Worm (Caenorhabditis elegans): ENCODE data around the gene str-7.

DNA sequence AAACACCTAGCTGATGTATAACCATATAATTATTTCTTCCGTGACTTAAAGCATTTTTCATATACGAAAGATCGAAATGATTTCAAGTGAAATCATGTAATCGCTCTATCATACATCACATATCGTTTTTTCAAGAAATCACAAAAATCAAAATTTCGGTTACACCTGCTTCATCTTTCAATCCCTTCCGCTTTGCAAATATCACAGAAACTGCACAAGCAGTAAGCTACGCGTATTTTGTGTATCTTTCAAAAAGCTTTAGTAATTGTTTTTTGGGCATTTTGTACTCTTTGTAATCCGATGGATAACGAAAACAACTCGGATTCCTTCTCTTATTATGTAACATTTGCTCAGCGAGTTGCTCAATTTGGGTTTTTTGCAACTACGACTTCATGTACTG, 16.0 kb upstream of the str-7 start, which contains the start of gene str-25:
- TF ChIP-seq nhr-28 (tag; optimal IDR thresholded peaks at IDR 0.05) (no peak), ceh-83 (GFP tag; optimal IDR thresholded peaks at IDR 0.05) (no peak), ztf-11 (tag; optimal IDR thresholded peaks at IDR 0.05) (no peak), unc-39 (tag; optimal IDR thresholded peaks at IDR 0.05) (no peak), blmp-1 (tag; optimal IDR thresholded peaks at IDR 0.05) (no peak), elt-3 (tag; optimal IDR thresholded peaks at IDR 0.05) (no peak), lin-13 (tag; optimal IDR thresholded peaks at IDR 0.05) (no peak), flh-1 (GFP tag; optimal IDR thresholded peaks at IDR 0.05) (no peak), elt-1 (tag; optimal IDR thresholded peaks at IDR 0.05; ENCODE audit: borderline replicate concordance, insufficient read depth) (no peak), mep-1 (tag; optimal IDR thresholded peaks at IDR 0.05) (no peak)
